Worm (Caenorhabditis elegans) whole organism, L1 larva: ENCODE measurements around the gene srx-34.

Experiments used
- aly-2 ChIP-seq: fragments of 150-350 bp; optimal IDR thresholded peaks from 2 replicates; lab custom pipeline; 2014; ENCODE audit warnings: missing biosample characterization, missing genetic modification characterization
- dsc-1 ChIP-seq: sonication (generic microtip); optimal IDR thresholded peaks from 2 replicates; lab custom pipeline; 2016; ENCODE audit warnings: mild to moderate bottlenecking, missing genetic modification characterization, missing compliant biosample characterization
- lin-39 ChIP-seq: fragments of 150-350 bp; optimal IDR thresholded peaks from 2 replicates; lab custom pipeline; 2014; ENCODE audit warnings: missing biosample characterization, missing genetic modification reagents, missing genetic modification characterization
- lir-3 ChIP-seq: sonication (generic microtip); optimal IDR thresholded peaks from 2 replicates; lab custom pipeline; 2016; ENCODE audit warnings: mild to moderate bottlenecking, missing genetic modification characterization, moderate library complexity, missing compliant biosample characterization; ENCODE audit not compliant: poor library complexity
- mdl-1 ChIP-seq, 2 experiments: fragments of 150-350 bp; optimal IDR thresholded peaks; 2 replicates each; lab custom pipeline; 2014 to 2017; ENCODE audit warnings: missing biosample characterization in 2 of 2, missing genetic modification characterization in 2 of 2, inconsistent platforms in 1 of 2
- mep-1 ChIP-seq: fragments of 150-350 bp; optimal IDR thresholded peaks from 2 replicates; lab custom pipeline; 2014; ENCODE audit warnings: missing biosample characterization, missing genetic modification characterization
- nhr-11 ChIP-seq: fragments of 150-350 bp; optimal IDR thresholded peaks from 2 replicates; lab custom pipeline; 2014; ENCODE audit warnings: missing biosample characterization, missing genetic modification characterization
- nhr-237 ChIP-seq: fragments of 150-350 bp; optimal IDR thresholded peaks from 2 replicates; lab custom pipeline; 2014; ENCODE audit warnings: missing biosample characterization, missing genetic modification characterization
- nhr-85 ChIP-seq: sonication (generic microtip); peaks from one replicate; lab custom pipeline; 2016; ENCODE audit warnings: missing genetic modification characterization, inconsistent platforms, missing compliant biosample characterization
- pqm-1 ChIP-seq: sonication (generic microtip); optimal IDR thresholded peaks from 3 replicates; lab custom pipeline; 2017; ENCODE audit warnings: missing biosample characterization, missing genetic modification characterization
- snpc-4 ChIP-seq: fragments of 150-350 bp; optimal IDR thresholded peaks from 2 replicates; lab custom pipeline; 2014; ENCODE audit warnings: missing biosample characterization, missing genetic modification characterization
- unc-86 ChIP-seq: sonication (generic microtip); optimal IDR thresholded peaks from 2 replicates; lab custom pipeline; 2016; ENCODE audit warnings: missing genetic modification characterization, missing compliant biosample characterization
- zag-1 ChIP-seq: fragments of 150-350 bp; optimal IDR thresholded peaks from 2 replicates; lab custom pipeline; 2014; ENCODE audit warnings: missing biosample characterization, missing genetic modification characterization

DNA sequence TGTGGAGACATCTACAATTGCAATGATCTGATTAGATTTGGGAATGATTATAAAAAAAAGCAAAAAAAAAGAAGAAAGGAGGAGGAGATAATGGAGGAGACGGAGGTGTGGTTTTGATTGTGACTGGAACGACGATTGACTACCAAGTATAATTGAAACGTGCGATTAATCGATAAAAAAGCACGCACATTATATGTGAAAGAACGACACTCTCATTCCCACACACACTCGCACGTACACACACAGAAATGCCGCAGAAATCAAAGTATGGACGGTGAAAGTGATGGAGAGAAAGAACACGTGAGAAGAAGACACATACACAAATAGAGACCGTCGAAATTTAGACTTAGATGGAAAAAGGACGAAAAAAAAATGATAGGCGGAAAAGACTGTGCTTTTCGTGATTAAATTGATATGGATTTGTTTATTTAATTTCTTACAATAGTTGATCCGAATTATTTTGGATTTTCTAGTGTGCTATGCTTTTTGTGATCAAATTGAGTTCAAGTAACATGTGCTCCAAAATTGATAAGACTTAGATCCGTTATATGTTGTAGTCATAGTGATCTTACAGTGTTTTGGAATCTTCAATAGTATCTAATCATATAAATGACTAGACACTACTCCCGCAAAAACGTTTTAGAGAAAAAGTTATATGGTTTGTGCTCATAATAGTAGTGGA is 26.2 kb downstream of the srx-34 start, which contains the start of gene nhr-135:
- TF ChIP-seq pqm-1 (tag; lab: Kevin White, UChicago) = no peak
- no peak for TF ChIP-seq dsc-1
- TF ChIP-seq unc-86 (tag; lab: Kevin White, UChicago) = no peak
- TF ChIP-seq nhr-11 = no peak
- peak in 1 of 2 experiments; percentile 89 for TF ChIP-seq mdl-1 (tag; optimal IDR thresholded peaks at IDR 0.05; lab: Kevin White, UChicago)
- no peak for TF ChIP-seq lin-39 (tag; lab: Kevin White, UChicago)
- no peak for TF ChIP-seq snpc-4
- TF ChIP-seq lir-3 (tag; lab: Kevin White, UChicago) = no peak
- TF ChIP-seq mep-1 (tag; lab: Kevin White, UChicago) = peak; percentile 58
- no peak for TF ChIP-seq nhr-237
- TF ChIP-seq zag-1 (tag; lab: Kevin White, UChicago) = no peak
- TF ChIP-seq aly-2 (tag; lab: Kevin White, UChicago) = no peak
- TF ChIP-seq nhr-85 (tag; lab: Kevin White, UChicago) = peak; percentile 57
